Worm (Caenorhabditis elegans) whole organism, late embryonic: Measurements from ENCODE around the gene R05H10.3.

Experiments used
- dmd-4 ChIP-seq: sonication (generic microtip); optimal IDR thresholded peaks from 2 replicates; lab custom pipeline; 2016; ENCODE audit warnings: borderline replicate concordance, missing genetic modification characterization, missing compliant biosample characterization
- elt-2 ChIP-seq: sonication (generic microtip); optimal IDR thresholded peaks from 2 replicates; lab custom pipeline; 2016; ENCODE audit warnings: missing genetic modification reagents, missing genetic modification characterization, missing compliant biosample characterization

- TF ChIP-seq elt-2 (tag; lab: Kevin White, UChicago) (no peak), dmd-4 (tag; lab: Kevin White, UChicago) (no peak)
These were observed 44.3 kb upstream of the R05H10.3 start for ce11 chrII:14825413-14825812.
